Worm (Caenorhabditis elegans) whole organism, L3 larva: ENCODE results near the gene F57A10.4.

Experiments used
- R02D3.7 ChIP-seq: fragments of 150-350 bp; optimal IDR thresholded peaks from 2 replicates; lab custom pipeline; 2014; ENCODE audit warnings: missing biosample characterization, missing genetic modification characterization
- aly-2 ChIP-seq: fragments of 150-350 bp; optimal IDR thresholded peaks from 2 replicates; lab custom pipeline; 2014; ENCODE audit warnings: missing biosample characterization, missing genetic modification characterization
- ama-1 ChIP-seq: fragments of 150-350 bp; optimal IDR thresholded peaks from 2 replicates; lab custom pipeline; 2018
- ceh-16 ChIP-seq: sonication (generic microtip); optimal IDR thresholded peaks from 2 replicates; lab custom pipeline; 2017; ENCODE audit warnings: missing biosample characterization, missing genetic modification characterization
- ceh-28 ChIP-seq: fragments of 150-350 bp; optimal IDR thresholded peaks from 2 replicates; lab custom pipeline; 2014; ENCODE audit warnings: missing biosample characterization, missing genetic modification reagents, missing genetic modification characterization
- ceh-9 ChIP-seq: sonication (generic microtip); optimal IDR thresholded peaks from 2 replicates; lab custom pipeline; 2018; ENCODE audit warnings: missing biosample characterization, missing genetic modification characterization
- daf-12 ChIP-seq: fragments of 150-350 bp; optimal IDR thresholded peaks from 2 replicates; lab custom pipeline; 2014; ENCODE audit warnings: missing biosample characterization, missing genetic modification reagents, missing genetic modification characterization
- egl-27 ChIP-seq: sonication (generic microtip); optimal IDR thresholded peaks from 4 replicates; lab custom pipeline; 2017; ENCODE audit warnings: missing biosample characterization, missing genetic modification reagents, missing genetic modification characterization
- egl-5 ChIP-seq: fragments of 150-350 bp; optimal IDR thresholded peaks from 2 replicates; lab custom pipeline; 2017; ENCODE audit warnings: missing biosample characterization, missing genetic modification reagents, missing genetic modification characterization, inconsistent platforms
- elt-1 ChIP-seq: fragments of 150-350 bp; optimal IDR thresholded peaks from 2 replicates; lab custom pipeline; 2014; ENCODE audit warnings: missing biosample characterization, missing genetic modification characterization
- elt-2 ChIP-seq: sonication (generic microtip); optimal IDR thresholded peaks from 2 replicates; lab custom pipeline; 2016; ENCODE audit warnings: missing genetic modification reagents, mild to moderate bottlenecking, missing genetic modification characterization, missing compliant biosample characterization
- elt-3 ChIP-seq, 3 experiments: fragments of 150-350 bp in 1 of 3; sonication (generic microtip) in 2 of 3; optimal IDR thresholded peaks; 2 replicates in 2 of 3; 4 replicates in 1 of 3; lab custom pipeline; 2014 to 2017; ENCODE audit warnings: missing biosample characterization in 3 of 3, missing genetic modification characterization in 3 of 3
- eor-1 ChIP-seq, 2 experiments: fragments of 150-350 bp; optimal IDR thresholded peaks; 2 replicates each; lab custom pipeline; 2014 to 2018; ENCODE audit warnings: missing biosample characterization in 2 of 2, missing genetic modification characterization in 2 of 2
- fkh-2 ChIP-seq: fragments of 150-350 bp; optimal IDR thresholded peaks from 2 replicates; lab custom pipeline; 2014; ENCODE audit warnings: missing biosample characterization, missing genetic modification reagents, missing genetic modification characterization
- fos-1 ChIP-seq: fragments of 150-350 bp; optimal IDR thresholded peaks from 2 replicates; lab custom pipeline; 2014; ENCODE audit warnings: missing biosample characterization, missing genetic modification characterization
- hmg-11 ChIP-seq: sonication (generic microtip); optimal IDR thresholded peaks from 2 replicates; lab custom pipeline; 2016; ENCODE audit warnings: missing genetic modification characterization, missing compliant biosample characterization
- jun-1 ChIP-seq: fragments of 150-350 bp; optimal IDR thresholded peaks from 2 replicates; lab custom pipeline; 2014; ENCODE audit warnings: missing biosample characterization, missing genetic modification reagents, missing genetic modification characterization
- nhr-11 ChIP-seq: fragments of 150-350 bp; optimal IDR thresholded peaks from 2 replicates; lab custom pipeline; 2014; ENCODE audit warnings: missing biosample characterization, missing genetic modification characterization
- nhr-12 ChIP-seq: fragments of 150-350 bp; optimal IDR thresholded peaks from 2 replicates; lab custom pipeline; 2014; ENCODE audit warnings: missing biosample characterization, missing genetic modification characterization
- nhr-237 ChIP-seq: fragments of 150-350 bp; optimal IDR thresholded peaks from 2 replicates; lab custom pipeline; 2014; ENCODE audit warnings: missing biosample characterization, missing genetic modification characterization
- nhr-25 ChIP-seq: sonication (generic microtip); optimal IDR thresholded peaks from 2 replicates; lab custom pipeline; 2017; ENCODE audit warnings: missing biosample characterization, missing genetic modification characterization
- nhr-28 ChIP-seq: fragments of 150-350 bp; optimal IDR thresholded peaks from 2 replicates; lab custom pipeline; 2014; ENCODE audit warnings: missing biosample characterization, missing genetic modification characterization
- nhr-43 ChIP-seq: sonication (generic microtip); optimal IDR thresholded peaks from 2 replicates; lab custom pipeline; 2016; ENCODE audit warnings: mild to moderate bottlenecking, missing genetic modification characterization, missing compliant biosample characterization; ENCODE audit not compliant: poor library complexity, severe bottlenecking
- nhr-67 ChIP-seq: fragments of 150-350 bp; optimal IDR thresholded peaks from 2 replicates; lab custom pipeline; 2014; ENCODE audit warnings: missing biosample characterization, missing genetic modification characterization
- nhr-77 ChIP-seq: fragments of 150-350 bp; optimal IDR thresholded peaks from 2 replicates; lab custom pipeline; 2014; ENCODE audit warnings: missing biosample characterization, missing genetic modification characterization
- pha-4 ChIP-seq: fragments of 150-350 bp; optimal IDR thresholded peaks from 2 replicates; lab custom pipeline; 2014; ENCODE audit warnings: missing biosample characterization, missing genetic modification reagents, missing genetic modification characterization
- sea-2 ChIP-seq: fragments of 150-350 bp; sonication (generic microtip); optimal IDR thresholded peaks from 4 replicates; lab custom pipeline; 2014; ENCODE audit warnings: missing biosample characterization, missing genetic modification reagents, missing genetic modification characterization
- skn-1 ChIP-seq: fragments of 150-350 bp; optimal IDR thresholded peaks from 2 replicates; lab custom pipeline; 2014; ENCODE audit warnings: missing biosample characterization, missing genetic modification characterization
- snpc-4 ChIP-seq: fragments of 150-350 bp; optimal IDR thresholded peaks from 2 replicates; lab custom pipeline; 2014; ENCODE audit warnings: missing biosample characterization, missing genetic modification characterization
- tbx-2 ChIP-seq: sonication (generic microtip); optimal IDR thresholded peaks from 2 replicates; lab custom pipeline; 2016; ENCODE audit warnings: mild to moderate bottlenecking, missing genetic modification characterization, missing compliant biosample characterization
- unc-39 ChIP-seq: sonication (generic microtip); optimal IDR thresholded peaks from 4 replicates; lab custom pipeline; 2017; ENCODE audit warnings: missing biosample characterization, missing genetic modification characterization
- zag-1 ChIP-seq: fragments of 150-350 bp; optimal IDR thresholded peaks from 2 replicates; lab custom pipeline; 2014; ENCODE audit warnings: missing biosample characterization, missing genetic modification characterization
- ztf-4 ChIP-seq: fragments of 150-350 bp; optimal IDR thresholded peaks from 2 replicates; lab custom pipeline; 2014; ENCODE audit warnings: missing biosample characterization, missing genetic modification characterization

Gene F57A10.4

ce11 chrV:15766122-15766594 lies 3.1 kb upstream of the F57A10.4 start, which contains the start of the genes haf-3 and F57A10.2 (continued):
- TF ChIP-seq nhr-11 (tag; lab: Kevin White, UChicago) (peak; percentile 57), nhr-67 (tag; lab: Kevin White, UChicago) (no peak), zag-1 (tag; lab: Kevin White, UChicago) (peak; percentile 51), snpc-4 (tag; lab: Kevin White, UChicago) (peak; percentile 90), ceh-16 (tag; lab: Kevin White, UChicago) (no peak), fkh-2 (tag; lab: Kevin White, UChicago) (peak; percentile 33), elt-1 (tag; lab: Kevin White, UChicago) (peak; percentile 26), nhr-12 (no peak), elt-3 (tag; optimal IDR thresholded peaks at IDR 0.05; lab: Kevin White, UChicago) (no peak), pha-4 (tag; lab: Kevin White, UChicago) (peak; percentile 94), egl-27 (peak; percentile 33)

ce11 chrV:15773141-15773540 lies 3.9 kb downstream of the F57A10.4 start, which contains the start of gene nhr-60:
nhr-60 (minus strand) TSS chrV:15773241.
- TF ChIP-seq nhr-67 (tag; lab: Kevin White, UChicago), result no peak

- no peak for TF ChIP-seq pha-4 (tag; lab: Kevin White, UChicago)
- no peak for TF ChIP-seq ama-1 (lab: Kevin White, UChicago)
- no peak for TF ChIP-seq eor-1 (tag; optimal IDR thresholded peaks at IDR 0.05; lab: Kevin White, UChicago)
- TF ChIP-seq elt-1 (tag; lab: Kevin White, UChicago), result no peak
- no peak for TF ChIP-seq elt-2 (tag; lab: Kevin White, UChicago)
- no peak for TF ChIP-seq nhr-237
- no peak for TF ChIP-seq ceh-16 (tag; lab: Kevin White, UChicago)
- no peak for TF ChIP-seq aly-2 (tag; lab: Kevin White, UChicago)
- TF ChIP-seq elt-3 (tag; optimal IDR thresholded peaks at IDR 0.05; lab: Kevin White, UChicago), result no peak
- TF ChIP-seq, all 47 proteins: peak for 0
These were observed 4.7 kb downstream of the F57A10.4 start for ce11 chrV:15773941-15774340.

ce11 chrV:15776651-15777050 lies 7.4 kb downstream of the F57A10.4 start, which contains the start of gene nhr-283:
nhr-283 (minus strand) TSS chrV:15776751.
- TF ChIP-seq nhr-43 (tag; lab: Kevin White, UChicago) (no peak), elt-2 (tag; lab: Kevin White, UChicago) (no peak), tbx-2 (tag; lab: Kevin White, UChicago) (no peak), daf-12 (no peak), fos-1 (tag; lab: Kevin White, UChicago) (no peak), hmg-11 (tag; lab: Kevin White, UChicago) (no peak), ztf-4 (tag; lab: Kevin White, UChicago) (no peak), ceh-16 (tag; lab: Kevin White, UChicago) (no peak), nhr-237 (no peak), nhr-77 (no peak), nhr-28 (no peak), sea-2 (no peak), elt-1 (tag; lab: Kevin White, UChicago) (no peak), nhr-25 (tag; lab: Kevin White, UChicago) (no peak)

ce11 chrV:15779128-15779729 lies 10.0 kb downstream of the F57A10.4 start, which contains the start of the genes nhr-285 and irld-52:
nhr-285 (minus strand) TSS chrV:15779228.
irld-52 (plus strand) TSS chrV:15779679.
- TF ChIP-seq nhr-67 (tag; lab: Kevin White, UChicago) (no peak), nhr-12 (no peak), nhr-43 (tag; lab: Kevin White, UChicago) (no peak), eor-1 (tag; optimal IDR thresholded peaks at IDR 0.05; lab: Kevin White, UChicago) (no peak), egl-5 (tag; lab: Kevin White, UChicago) (no peak), ceh-28 (tag; lab: Kevin White, UChicago) (no peak), elt-2 (tag; lab: Kevin White, UChicago) (no peak), hmg-11 (tag; lab: Kevin White, UChicago) (no peak), skn-1 (no peak), ama-1 (lab: Kevin White, UChicago) (no peak), unc-39 (no peak), ceh-9 (tag; lab: Kevin White, UChicago) (no peak), nhr-237 (no peak), jun-1 (tag; lab: Kevin White, UChicago) (no peak), snpc-4 (tag; lab: Kevin White, UChicago) (no peak), R02D3.7 (tag; lab: Kevin White, UChicago) (no peak), nhr-28 (no peak), zag-1 (tag; lab: Kevin White, UChicago) (no peak)
